Fruit fly (Drosophila melanogaster): Measurements from ENCODE around the gene CG18284.

Gene CG18284

dm6 chr2L:10615889-10616288 is 27.9 kb upstream of the CG18284 start:
- TF ChIP-seq CG9948 (tag; optimal IDR thresholded peaks at IDR 0.05) (peak; percentile 46), CG8301 (tag; optimal IDR thresholded peaks at IDR 0.05) (peak; percentile 40), CG10348 (GFP tag; IDR thresholded peaks at IDR 0.05) (no peak), fd96Ca (GFP tag; IDR thresholded peaks at IDR 0.05) (0 out of 3 replicates have a peak, but pooled peaks have one; percentile 14), CG14655 (GFP tag; optimal IDR thresholded peaks at IDR 0.05) (peak; percentile 63), D1 (tag; optimal IDR thresholded peaks at IDR 0.05) (no peak), EcR (GFP tag; optimal IDR thresholded peaks at IDR 0.05) (no peak), Ets98B (GFP tag; IDR thresholded peaks at IDR 0.05) (no peak), CG15710 (tag; optimal IDR thresholded peaks at IDR 0.05) (peak; percentile 60), CG4496 (GFP tag; IDR thresholded peaks at IDR 0.05) (0 out of 3 replicates have a peak, but pooled peaks have one; percentile 13), CG13204 (GFP tag; optimal IDR thresholded peaks at IDR 0.05) (no peak), CG34367 (tag; optimal IDR thresholded peaks at IDR 0.05) (peak; percentile 29), CG32121 (GFP tag; IDR thresholded peaks at IDR 0.05) (no peak), CG8159 (tag; optimal IDR thresholded peaks at IDR 0.05) (peak; percentile 70), CG17806 (tag; optimal IDR thresholded peaks at IDR 0.05) (peak; percentile 55), Pif1A (GFP tag; optimal IDR thresholded peaks at IDR 0.05) (peak; percentile 68), Pif1B (GFP tag; optimal IDR thresholded peaks at IDR 0.05) (peak; percentile 39), gl (tag; optimal IDR thresholded peaks at IDR 0.05) (no peak), rn (GFP tag; IDR thresholded peaks at IDR 0.05) (no peak), CG12605 (GFP tag; IDR thresholded peaks at IDR 0.05) (no peak), Snoo (tag; optimal IDR thresholded peaks at IDR 0.05) (peak; percentile 68)

- TF ChIP-seq CG12605 (GFP tag; IDR thresholded peaks at IDR 0.05) (peak; percentile 93), CG8159 (tag; optimal IDR thresholded peaks at IDR 0.05) (peak; percentile 92), fd96Ca (GFP tag; IDR thresholded peaks at IDR 0.05) (peak; percentile 92), D1 (tag; optimal IDR thresholded peaks at IDR 0.05) (peak; percentile 87), gl (tag; optimal IDR thresholded peaks at IDR 0.05) (peak; percentile 86), CG10348 (GFP tag; IDR thresholded peaks at IDR 0.05) (peak; percentile 78), CG32121 (GFP tag; IDR thresholded peaks at IDR 0.05) (peak; percentile 94), Pif1A (GFP tag; optimal IDR thresholded peaks at IDR 0.05) (peak; percentile 81), CG4496 (GFP tag; IDR thresholded peaks at IDR 0.05) (peak; percentile 97), Snoo (tag; optimal IDR thresholded peaks at IDR 0.05) (peak; percentile 1), CG15710 (tag; optimal IDR thresholded peaks at IDR 0.05) (peak; percentile 89), EcR (GFP tag; optimal IDR thresholded peaks at IDR 0.05) (no peak), CG9948 (tag; optimal IDR thresholded peaks at IDR 0.05) (peak; percentile 91), CG17806 (tag; optimal IDR thresholded peaks at IDR 0.05) (peak; percentile 93), Ets98B (GFP tag; IDR thresholded peaks at IDR 0.05) (peak; percentile 94), Pif1B (GFP tag; optimal IDR thresholded peaks at IDR 0.05) (peak; percentile 85), CG34367 (tag; optimal IDR thresholded peaks at IDR 0.05) (peak; percentile 88), CG14655 (GFP tag; optimal IDR thresholded peaks at IDR 0.05) (peak; percentile 95), CG8301 (tag; optimal IDR thresholded peaks at IDR 0.05) (peak; percentile 93), CG13204 (GFP tag; optimal IDR thresholded peaks at IDR 0.05) (peak; percentile 63), rn (GFP tag; IDR thresholded peaks at IDR 0.05) (peak; percentile 92)
These were observed 27.0 kb upstream of the CG18284 start for dm6 chr2L:10616767-10617166.

- TF ChIP-seq CG12605 (GFP tag; IDR thresholded peaks at IDR 0.05): no peak
- no peak for TF ChIP-seq CG15710 (tag; optimal IDR thresholded peaks at IDR 0.05)
- TF ChIP-seq CG17806 (tag; optimal IDR thresholded peaks at IDR 0.05): no peak
These were observed 17.8 kb upstream of the CG18284 start for dm6 chr2L:10625935-10626334.

- TF ChIP-seq CG15710 (tag; optimal IDR thresholded peaks at IDR 0.05): no peak
- TF ChIP-seq CG4496 (GFP tag; IDR thresholded peaks at IDR 0.05): 0 out of 3 replicates have a peak, but pooled peaks have one; percentile 15
- no peak for TF ChIP-seq Pif1B (GFP tag; optimal IDR thresholded peaks at IDR 0.05)
- no peak for TF ChIP-seq D1 (tag; optimal IDR thresholded peaks at IDR 0.05)
- TF ChIP-seq Snoo (tag; optimal IDR thresholded peaks at IDR 0.05): no peak
- TF ChIP-seq CG13204 (GFP tag; optimal IDR thresholded peaks at IDR 0.05): no peak
- no peak for TF ChIP-seq fd96Ca (GFP tag; IDR thresholded peaks at IDR 0.05)
- no peak for TF ChIP-seq CG9948 (tag; optimal IDR thresholded peaks at IDR 0.05)
- peak; percentile 25 for TF ChIP-seq CG34367 (tag; optimal IDR thresholded peaks at IDR 0.05)
- TF ChIP-seq CG8301 (tag; optimal IDR thresholded peaks at IDR 0.05): no peak
- no peak for TF ChIP-seq CG10348 (GFP tag; IDR thresholded peaks at IDR 0.05)
- TF ChIP-seq Ets98B (GFP tag; IDR thresholded peaks at IDR 0.05): no peak
- peak; percentile 26 for TF ChIP-seq CG14655 (GFP tag; optimal IDR thresholded peaks at IDR 0.05)
- peak; percentile 51 for TF ChIP-seq CG8159 (tag; optimal IDR thresholded peaks at IDR 0.05)
- no peak for TF ChIP-seq CG12605 (GFP tag; IDR thresholded peaks at IDR 0.05)
- TF ChIP-seq CG17806 (tag; optimal IDR thresholded peaks at IDR 0.05): no peak
- TF ChIP-seq Pif1A (GFP tag; optimal IDR thresholded peaks at IDR 0.05): no peak
These were observed 11.1 kb upstream of the CG18284 start for dm6 chr2L:10632702-10633101.

dm6 chr2L:10638371-10638770 is 5.4 kb upstream of the CG18284 start, which contains the start of gene CG7329:
Gene CG7329 (minus strand): TSS chr2L:10638471.
- no peak for TF ChIP-seq CG8301 (tag; optimal IDR thresholded peaks at IDR 0.05)
- no peak for TF ChIP-seq rn (GFP tag; IDR thresholded peaks at IDR 0.05)
- no peak for TF ChIP-seq Pif1B (GFP tag; optimal IDR thresholded peaks at IDR 0.05)
- TF ChIP-seq D1 (tag; optimal IDR thresholded peaks at IDR 0.05): no peak
- no peak for TF ChIP-seq CG12605 (GFP tag; IDR thresholded peaks at IDR 0.05)
- no peak for TF ChIP-seq CG13204 (GFP tag; optimal IDR thresholded peaks at IDR 0.05)
- TF ChIP-seq gl (tag; optimal IDR thresholded peaks at IDR 0.05): no peak
- TF ChIP-seq CG32121 (GFP tag; IDR thresholded peaks at IDR 0.05): no peak

dm6 chr2L:10639631-10640030 is 4.1 kb upstream of the CG18284 start, which contains the start of gene CG31872:
Gene CG31872 (plus strand): TSS chr2L:10639931.
- no peak for TF ChIP-seq CG32121 (GFP tag; IDR thresholded peaks at IDR 0.05)
- TF ChIP-seq CG9948 (tag; optimal IDR thresholded peaks at IDR 0.05): no peak
- no peak for TF ChIP-seq Snoo (tag; optimal IDR thresholded peaks at IDR 0.05)
- no peak for TF ChIP-seq D1 (tag; optimal IDR thresholded peaks at IDR 0.05)
- no peak for TF ChIP-seq Pif1B (GFP tag; optimal IDR thresholded peaks at IDR 0.05)
- TF ChIP-seq EcR (GFP tag; optimal IDR thresholded peaks at IDR 0.05): no peak
- TF ChIP-seq CG15710 (tag; optimal IDR thresholded peaks at IDR 0.05): no peak
- no peak for TF ChIP-seq rn (GFP tag; IDR thresholded peaks at IDR 0.05)
- no peak for TF ChIP-seq fd96Ca (GFP tag; IDR thresholded peaks at IDR 0.05)
- no peak for TF ChIP-seq CG4496 (GFP tag; IDR thresholded peaks at IDR 0.05)
- no peak for TF ChIP-seq Ets98B (GFP tag; IDR thresholded peaks at IDR 0.05)
- TF ChIP-seq CG8159 (tag; optimal IDR thresholded peaks at IDR 0.05): no peak
- no peak for TF ChIP-seq Pif1A (GFP tag; optimal IDR thresholded peaks at IDR 0.05)
- no peak for TF ChIP-seq CG17806 (tag; optimal IDR thresholded peaks at IDR 0.05)
- no peak for TF ChIP-seq CG34367 (tag; optimal IDR thresholded peaks at IDR 0.05)
